Fruit fly (Drosophila melanogaster): ENCODE measurements around the gene CG8001.

Gene CG8001

dm6 chr3L:1774713-1775648 is 19.0 kb downstream of the CG8001 start, which contains the start of the genes CG13933 and PolD2 (continued):
- TF ChIP-seq cg (GFP tag; optimal IDR thresholded peaks at IDR 0.05) = no peak
- no peak for TF ChIP-seq CG15011 (GFP tag; optimal IDR thresholded peaks at IDR 0.05)
- peak; percentile 23 for TF ChIP-seq pzg (GFP tag; optimal IDR thresholded peaks at IDR 0.05)
- TF ChIP-seq CG7839 (tag; optimal IDR thresholded peaks at IDR 0.05) = peak; percentile 98
- TF ChIP-seq vnd (GFP tag; IDR thresholded peaks at IDR 0.05; ENCODE audit: partially characterized antibody) = peak; percentile 86
- TF ChIP-seq Vsx1 (GFP tag; optimal IDR thresholded peaks at IDR 0.05) = no peak
- no peak for TF ChIP-seq CG9797 (GFP tag; optimal IDR thresholded peaks at IDR 0.05)
- TF ChIP-seq gsb (GFP tag; IDR thresholded peaks at IDR 0.05) = peak; percentile 96
- TF ChIP-seq MESR4 (GFP tag; optimal IDR thresholded peaks at IDR 0.05) = peak; percentile 16
- TF ChIP-seq NfI (GFP tag; optimal IDR thresholded peaks at IDR 0.05) = peak; percentile 98
- peak; percentile 67 for TF ChIP-seq vfl (GFP tag; optimal IDR thresholded peaks at IDR 0.05)
- TF ChIP-seq HmgZ (tag; optimal IDR thresholded peaks at IDR 0.05) = peak; percentile 96
- TF ChIP-seq Usf (GFP tag; optimal IDR thresholded peaks at IDR 0.05) = peak; percentile 94
- peak; percentile 68 for TF ChIP-seq Dp (GFP tag; optimal IDR thresholded peaks at IDR 0.05)
- peak; percentile 98 for TF ChIP-seq unpg (GFP tag; optimal IDR thresholded peaks at IDR 0.05)
- TF ChIP-seq tx (GFP tag; optimal IDR thresholded peaks at IDR 0.05) = peak; percentile 83
- peak; percentile 24 for TF ChIP-seq p53 (GFP tag; optimal IDR thresholded peaks at IDR 0.05)
- peak; percentile 99 for TF ChIP-seq slbo (GFP tag; IDR thresholded peaks at IDR 0.05)
- TF ChIP-seq Asciz (GFP tag; optimal IDR thresholded peaks at IDR 0.05) = no peak
- peak; percentile 50 for TF ChIP-seq CG3163 (GFP tag; optimal IDR thresholded peaks at IDR 0.05)
- peak; percentile 41 for TF ChIP-seq CG31388 (GFP tag; optimal IDR thresholded peaks at IDR 0.05)
- peak; percentile 92 for TF ChIP-seq CG12104 (GFP tag; optimal IDR thresholded peaks at IDR 0.05)
- TF ChIP-seq eve (GFP tag; optimal IDR thresholded peaks at IDR 0.05) = no peak
- TF ChIP-seq CG13894 (tag; optimal IDR thresholded peaks at IDR 0.05) = no peak
- peak; percentile 74 for TF ChIP-seq Max (GFP tag; optimal IDR thresholded peaks at IDR 0.05)
- TF ChIP-seq CG12155 (GFP tag; optimal IDR thresholded peaks at IDR 0.05) = peak; percentile 95
- TF ChIP-seq Lpt (GFP tag; optimal IDR thresholded peaks at IDR 0.05) = no peak
- TF ChIP-seq CG12769 (tag; optimal IDR thresholded peaks at IDR 0.05) = no peak
- TF ChIP-seq Nf-YB (GFP tag; optimal IDR thresholded peaks at IDR 0.05) = peak; percentile 88
- TF ChIP-seq CG2712 (tag; optimal IDR thresholded peaks at IDR 0.05) = peak; percentile 97
- peak; percentile 95 for TF ChIP-seq CG17612 (GFP tag; IDR thresholded peaks at IDR 0.05)
- TF ChIP-seq unc-4 (GFP tag; IDR thresholded peaks at IDR 0.05; ENCODE audit: partially characterized antibody) = peak; percentile 64
- peak; percentile 1 for TF ChIP-seq emc (GFP tag; optimal IDR thresholded peaks at IDR 0.05)
- peak; percentile 95 for TF ChIP-seq CG18262 (tag; optimal IDR thresholded peaks at IDR 0.05)
- peak; percentile 97 for TF ChIP-seq HLH3B (GFP tag; IDR thresholded peaks at IDR 0.05)
- TF ChIP-seq ATbp (GFP tag; optimal IDR thresholded peaks at IDR 0.05) = no peak
- peak; percentile 97 for TF ChIP-seq ken (GFP tag; IDR thresholded peaks at IDR 0.05)
- TF ChIP-seq crp (GFP tag; optimal IDR thresholded peaks at IDR 0.05) = peak; percentile 25 to 74
- peak; percentile 95 for TF ChIP-seq CG7556 (GFP tag; optimal IDR thresholded peaks at IDR 0.05)
- TF ChIP-seq Bteb2 (GFP tag; optimal IDR thresholded peaks at IDR 0.05) = peak; percentile 73
- TF ChIP-seq CG17328 (GFP tag; IDR thresholded peaks at IDR 0.05) = peak; percentile 99
- peak; percentile 93 for TF ChIP-seq kay (GFP tag; optimal IDR thresholded peaks at IDR 0.05)
- peak; percentile 93 for TF ChIP-seq CrebB (tag; optimal IDR thresholded peaks at IDR 0.05)
- TF ChIP-seq CG17802 (tag; optimal IDR thresholded peaks at IDR 0.05) = peak; percentile 47
- peak; percentile 94 for TF ChIP-seq CG9437 (GFP tag; optimal IDR thresholded peaks at IDR 0.05)
- TF ChIP-seq CG10267 (tag; optimal IDR thresholded peaks at IDR 0.05) = peak; percentile 96
- TF ChIP-seq tup (GFP tag; optimal IDR thresholded peaks at IDR 0.05) = peak; percentile 90
- TF ChIP-seq Abd-B (GFP tag; optimal IDR thresholded peaks at IDR 0.05) = peak; percentile 98
